Fruit fly (Drosophila melanogaster): Measurements from ENCODE around the gene CG6999.

CG6999 gene

DNA sequence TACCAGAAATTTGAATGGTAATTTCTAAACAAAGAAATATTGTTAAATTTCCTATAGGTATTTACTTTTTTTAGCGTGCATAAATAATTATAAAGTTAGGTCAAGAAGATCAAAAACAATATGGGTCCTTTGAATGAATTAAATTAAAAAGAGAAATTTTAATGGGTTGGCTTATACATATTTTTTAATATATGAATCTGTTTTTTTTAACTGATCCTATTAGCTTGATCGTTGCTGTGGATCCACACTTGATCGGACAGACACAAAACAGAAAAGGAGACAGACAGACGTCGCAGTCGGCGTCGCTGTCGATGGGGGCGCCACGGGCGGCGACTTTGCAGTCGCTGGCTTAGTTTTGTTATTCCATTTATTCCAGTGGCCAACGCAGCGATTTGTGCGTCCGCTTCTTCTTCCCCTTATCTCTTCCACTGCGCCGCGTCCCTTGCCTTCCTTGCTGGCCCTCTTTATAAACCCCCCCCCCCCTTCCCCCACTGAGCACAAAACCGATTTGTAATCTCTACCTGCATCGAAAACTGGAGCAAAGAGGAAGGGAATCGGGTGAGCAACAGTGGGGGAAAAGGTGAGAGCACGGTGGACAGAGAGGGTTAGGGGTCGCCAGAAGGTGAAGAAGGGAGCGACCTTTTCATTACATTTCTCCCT, 40.3 kb upstream of the CG6999 start (continued):
- TF ChIP-seq chm (GFP tag; IDR thresholded peaks at IDR 0.05) (peak; percentile 49; the same call in 1 of the 2 replicates), Doc3 (GFP tag; IDR thresholded peaks at IDR 0.05; ENCODE audit: partially characterized antibody) (no peak), grau (tag; optimal IDR thresholded peaks at IDR 0.05) (peak; percentile 79), tna (GFP tag; IDR thresholded peaks at IDR 0.05; ENCODE audit: partially characterized antibody) (no peak), CG9437 (GFP tag; optimal IDR thresholded peaks at IDR 0.05) (peak; percentile 59), stwl (tag; optimal IDR thresholded peaks at IDR 0.05) (no peak), CG11093 (GFP tag; IDR thresholded peaks at IDR 0.05) (peak; percentile 44; the same call in 1 of the 3 replicates), eyg (GFP tag; optimal IDR thresholded peaks at IDR 0.05) (no peak), CG1602 (GFP tag; optimal IDR thresholded peaks at IDR 0.05) (peak; percentile 67), CG13296 (GFP tag; optimal IDR thresholded peaks at IDR 0.05) (peak; percentile 46), ATbp (GFP tag; optimal IDR thresholded peaks at IDR 0.05) (peak; percentile 67), Oaz (GFP tag; IDR thresholded peaks at IDR 0.05) (no peak), CG43689 (GFP tag; IDR thresholded peaks at IDR 0.05) (no peak), dm (GFP tag; optimal IDR thresholded peaks at IDR 0.05) (no peak), Fer3 (tag; optimal IDR thresholded peaks at IDR 0.05) (peak; percentile 32), CG15479 (GFP tag; optimal IDR thresholded peaks at IDR 0.05) (no peak), seq (GFP tag; IDR thresholded peaks at IDR 0.05) (no peak), CG18619 (GFP tag; optimal IDR thresholded peaks at IDR 0.05) (peak; percentile 31), onecut (GFP tag; IDR thresholded peaks at IDR 0.05) (peak; percentile 49), CG6272 (GFP tag; IDR thresholded peaks at IDR 0.05) (no peak), gcm2 (GFP tag; optimal IDR thresholded peaks at IDR 0.05) (no peak), CG8924 (tag; optimal IDR thresholded peaks at IDR 0.05) (peak; percentile 85), Ets65A (GFP tag) (peak; percentile 92), gsb-n (tag; optimal IDR thresholded peaks at IDR 0.05) (peak; percentile 91), CG11504 (tag; optimal IDR thresholded peaks at IDR 0.05) (peak; percentile 84), CG10274 (GFP tag; optimal IDR thresholded peaks at IDR 0.05) (no peak), CG1832 (GFP tag; optimal IDR thresholded peaks at IDR 0.05) (no peak), CG13287 (GFP tag; IDR thresholded peaks at IDR 0.05; ENCODE audit: partially characterized antibody) (no peak), Dfd (GFP tag; optimal IDR thresholded peaks at IDR 0.05) (no peak), Side (GFP tag; optimal IDR thresholded peaks at IDR 0.05) (no peak), Tbp (GFP tag; optimal IDR thresholded peaks at IDR 0.05) (no peak), Dp (GFP tag; optimal IDR thresholded peaks at IDR 0.05) (no peak), Trl (optimal IDR thresholded peaks at IDR 0.05) (peak in 1 of 2 experiments; percentile 8), Trl (GFP tag; optimal IDR thresholded peaks at IDR 0.05) (no peak), crp (GFP tag; optimal IDR thresholded peaks at IDR 0.05) (peak in 1 of 2 experiments; percentile 4), cas (GFP tag; IDR thresholded peaks at IDR 0.05) (no peak), CG12391 (tag; optimal IDR thresholded peaks at IDR 0.05) (peak; percentile 82), NC2α (GFP tag; optimal IDR thresholded peaks at IDR 0.05) (no peak), CG6654 (GFP tag; optimal IDR thresholded peaks at IDR 0.05) (peak; percentile 25), Blimp-1 (GFP tag; optimal IDR thresholded peaks at IDR 0.05) (peak; percentile 72), grn (GFP tag; optimal IDR thresholded peaks at IDR 0.05) (peak; percentile 87), CG30431 (GFP tag; optimal IDR thresholded peaks at IDR 0.05) (no peak), CrebB (tag; optimal IDR thresholded peaks at IDR 0.05) (no peak), CG3838 (GFP tag; optimal IDR thresholded peaks at IDR 0.05) (no peak), dan (GFP tag; IDR thresholded peaks at IDR 0.05) (no peak), PHDP (tag; optimal IDR thresholded peaks at IDR 0.05) (peak; percentile 73), bcd (GFP tag; optimal IDR thresholded peaks at IDR 0.05) (peak; percentile 45), CG6254 (GFP tag; optimal IDR thresholded peaks at IDR 0.05) (peak; percentile 50), CG3065 (GFP tag; optimal IDR thresholded peaks at IDR 0.05) (peak; percentile 17), stc (GFP tag; IDR thresholded peaks at IDR 0.05) (peak; percentile 68)

Data from whole organism, embryonic.